Worm (Caenorhabditis elegans) whole organism, early embryonic: ENCODE measurements around the gene K09D9.3.

Experiments used
- F13C5.2 ChIP-seq: sonication (generic microtip); optimal IDR thresholded peaks from 2 replicates; lab custom pipeline; 2017; ENCODE audit warnings: mild to moderate bottlenecking, missing genetic modification characterization, inconsistent platforms, missing compliant biosample characterization
- aly-1 ChIP-seq: sonication (generic microtip); optimal IDR thresholded peaks from 2 replicates; lab custom pipeline; 2016; ENCODE audit warnings: missing genetic modification characterization, missing compliant biosample characterization
- ama-1 ChIP-seq: fragments of 150-350 bp; optimal IDR thresholded peaks from 2 replicates; lab custom pipeline; 2014
- ceh-13 ChIP-seq: fragments of 200-800 bp; sonication (Bioruptor generic); optimal IDR thresholded peaks from 2 replicates; lab custom pipeline; 2018; ENCODE audit warnings: mild to moderate bottlenecking, missing genetic modification characterization, missing compliant biosample characterization
- ceh-36 ChIP-seq: sonication (generic microtip); optimal IDR thresholded peaks from 2 replicates; lab custom pipeline; 2016; ENCODE audit warnings: missing genetic modification characterization, inconsistent platforms, missing compliant biosample characterization
- ets-7 ChIP-seq: sonication (generic microtip); optimal IDR thresholded peaks from 2 replicates; lab custom pipeline; 2016; ENCODE audit warnings: missing genotype, missing genetic modification characterization, missing compliant biosample characterization
- hmg-4 ChIP-seq: fragments of 200-800 bp; sonication (Bioruptor generic); optimal IDR thresholded peaks from 2 replicates; lab custom pipeline; 2018; ENCODE audit warnings: mild to moderate bottlenecking, missing genetic modification characterization, missing compliant biosample characterization
- tbx-11 ChIP-seq: fragments of 200-800 bp; sonication (Bioruptor generic); IDR thresholded peaks from 2 replicates; pipeline ENCODE4 v1.3.6; 2022; ENCODE audit warnings: missing genetic modification characterization, missing compliant biosample characterization

DNA sequence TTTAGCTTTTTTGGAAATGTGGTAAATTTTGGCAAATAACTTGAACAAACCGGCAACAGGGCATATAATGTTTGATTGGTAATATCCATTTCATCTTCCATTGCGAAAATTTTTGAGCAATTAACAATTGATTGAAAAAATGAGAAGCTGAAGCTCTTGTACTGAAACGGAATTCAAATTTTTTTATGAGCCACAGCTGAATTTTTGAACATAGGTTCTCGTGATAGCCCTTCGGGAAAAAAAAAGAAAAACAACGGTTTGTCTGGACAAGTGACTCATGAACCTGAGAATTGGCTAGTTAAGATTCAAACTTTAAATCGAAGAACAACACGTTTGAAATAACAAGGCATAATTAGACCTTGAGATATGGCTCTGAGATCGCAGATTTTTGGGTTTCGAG, 23.4 kb upstream of the K09D9.3 start, which contains the start of gene srx-62:
- TF ChIP-seq F13C5.2 (tag; lab: Kevin White, UChicago): no peak
- TF ChIP-seq ama-1 (lab: Kevin White, UChicago): no peak
- no peak for TF ChIP-seq tbx-11 (GFP tag; lab: Robert Waterston, UW)
- no peak for TF ChIP-seq ceh-13 (GFP tag; lab: Kevin White, UChicago)
- TF ChIP-seq ets-7 (tag; lab: Kevin White, UChicago): no peak
- no peak for TF ChIP-seq aly-1 (tag; lab: Kevin White, UChicago)
- TF ChIP-seq hmg-4 (GFP tag; lab: Kevin White, UChicago): no peak
- no peak for TF ChIP-seq ceh-36
